Fruit fly (Drosophila melanogaster): Measurements from ENCODE around the gene Alp4.

The Alp4 gene

DNA sequence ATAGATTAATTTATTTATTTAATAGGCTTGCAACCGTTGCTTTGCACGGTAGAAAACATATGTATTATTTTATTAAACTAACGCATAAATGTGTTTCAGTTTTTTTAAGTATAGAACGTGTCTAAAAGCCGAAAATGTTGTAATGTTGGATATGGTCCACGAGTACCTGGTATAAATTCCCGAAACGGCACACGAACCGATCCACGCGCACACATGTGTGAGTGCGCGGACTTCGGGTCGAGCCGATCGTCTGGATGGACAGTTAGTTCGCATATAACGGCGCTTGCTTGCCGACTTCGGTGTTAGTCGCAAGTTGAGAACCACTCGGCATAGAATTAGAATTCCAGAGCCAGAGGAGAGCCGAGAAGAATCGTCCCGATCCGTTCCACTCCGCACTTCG lies at the start of gene Alp4:
TSS of gene Alp4 (plus strand) at position 301 of the 400 bp plus-strand sequence.
- TF ChIP-seq CTCF (optimal IDR thresholded peaks at IDR 0.05) (no peak), CG8478 (optimal IDR thresholded peaks at IDR 0.05) (no peak)

DNA sequence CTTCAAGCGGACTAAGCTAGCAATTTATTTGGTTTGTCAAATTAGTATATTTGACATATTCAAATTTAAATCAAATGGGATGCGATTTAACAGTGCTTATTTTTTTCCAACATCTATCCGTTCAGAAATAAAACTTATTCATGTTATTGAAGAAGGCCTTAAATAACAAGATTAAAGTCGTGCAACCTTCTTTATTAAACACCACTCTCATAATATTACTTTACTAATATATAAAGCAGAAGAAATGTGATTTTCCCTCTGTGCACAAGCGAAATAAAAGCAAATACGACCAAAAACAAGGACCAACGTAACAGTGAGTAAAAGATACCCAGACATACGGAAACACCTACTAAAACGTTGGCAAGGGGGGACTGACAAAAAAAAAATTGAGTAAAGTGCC lies 42.1 kb upstream of the Alp4 start:
- no peak for TF ChIP-seq CG8478 (optimal IDR thresholded peaks at IDR 0.05)

DNA sequence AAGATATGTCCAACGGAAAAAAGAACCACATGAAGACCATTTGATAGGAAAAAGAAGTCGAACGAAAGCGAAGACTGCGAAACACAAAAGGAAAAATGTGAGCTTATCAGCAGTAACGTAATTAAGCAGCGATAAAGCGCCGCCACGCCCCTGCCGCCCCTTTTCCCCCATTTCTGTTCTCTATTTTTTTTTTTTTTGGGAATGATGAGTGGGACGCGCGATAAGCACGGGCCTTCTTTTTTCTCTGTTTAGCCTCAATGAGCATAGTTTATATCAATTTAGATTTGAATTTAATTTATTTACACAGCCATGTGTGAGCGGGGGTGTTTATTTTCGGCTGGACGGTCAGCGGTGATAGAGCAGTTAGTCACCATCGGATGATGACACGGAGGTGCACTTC lies 38.6 kb upstream of the Alp4 start:
- no peak for TF ChIP-seq CG8478 (optimal IDR thresholded peaks at IDR 0.05)
- no peak for TF ChIP-seq CTCF (optimal IDR thresholded peaks at IDR 0.05)

DNA sequence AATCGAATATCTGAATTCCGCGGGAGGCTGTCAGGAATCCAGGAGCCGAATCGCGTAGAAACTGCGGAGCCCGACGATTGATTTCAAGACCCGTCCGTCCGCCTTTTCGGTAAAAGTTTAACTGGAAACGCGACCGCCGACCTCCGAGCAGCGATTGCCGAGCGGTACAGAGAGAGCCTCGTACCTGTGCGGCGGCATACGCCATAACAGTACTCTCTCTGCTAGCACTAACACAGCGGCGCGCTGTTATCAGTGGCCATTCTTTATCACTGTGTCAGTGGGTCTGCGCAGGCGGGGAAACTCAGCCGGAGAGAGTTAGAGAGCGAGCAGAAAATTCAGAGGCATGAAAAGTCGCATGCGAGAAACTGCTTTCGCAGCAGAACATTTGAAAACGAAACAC lies 32.0 kb upstream of the Alp4 start, which contains the start of gene 5-HT7:
TSS of gene 5-HT7 (minus strand) at position 161 of the 400 bp plus-strand sequence.
- TF ChIP-seq CG8478 (optimal IDR thresholded peaks at IDR 0.05): no peak
- no peak for TF ChIP-seq CTCF (optimal IDR thresholded peaks at IDR 0.05)

DNA sequence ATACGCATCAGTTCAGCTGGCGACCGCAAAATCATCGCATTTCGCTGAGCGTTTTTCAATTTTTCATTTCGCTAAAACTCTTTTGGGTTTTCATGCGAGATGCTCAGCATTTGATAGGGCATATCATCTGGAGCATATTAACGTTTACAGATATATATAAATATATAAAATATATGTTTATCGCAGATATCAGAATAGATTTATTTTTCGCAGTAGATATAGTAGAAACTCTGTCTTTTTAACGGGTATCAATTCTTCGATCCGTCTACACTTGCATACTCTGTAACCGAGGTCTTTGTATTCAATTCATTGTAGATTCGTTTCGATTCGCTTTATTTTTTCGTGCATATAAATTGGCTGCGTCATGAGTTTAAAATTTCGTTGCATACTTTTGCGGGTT lies 29.1 kb upstream of the Alp4 start:
- TF ChIP-seq CG8478 (optimal IDR thresholded peaks at IDR 0.05) (no peak), CTCF (optimal IDR thresholded peaks at IDR 0.05) (no peak)

DNA sequence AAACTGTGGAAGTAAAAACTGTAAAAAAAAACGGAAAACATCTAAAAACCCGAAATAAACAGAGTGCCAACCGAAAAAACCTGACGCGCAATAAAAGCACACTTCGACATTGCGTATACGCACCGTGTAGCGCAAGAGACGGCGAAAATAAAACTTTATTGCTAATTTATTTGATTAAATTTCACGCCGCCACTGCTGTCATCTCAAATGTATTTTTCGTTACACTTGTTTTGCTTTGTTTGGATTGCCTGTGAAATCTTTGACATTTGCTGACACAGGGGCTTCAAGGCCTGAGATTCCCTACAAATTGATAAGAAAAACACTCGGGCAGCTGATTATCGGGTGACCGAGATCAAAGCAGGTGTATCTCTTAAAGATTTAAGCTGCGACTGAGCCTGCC lies 28.0 kb upstream of the Alp4 start:
- TF ChIP-seq CG8478 (optimal IDR thresholded peaks at IDR 0.05) (no peak), CTCF (optimal IDR thresholded peaks at IDR 0.05) (no peak)

DNA sequence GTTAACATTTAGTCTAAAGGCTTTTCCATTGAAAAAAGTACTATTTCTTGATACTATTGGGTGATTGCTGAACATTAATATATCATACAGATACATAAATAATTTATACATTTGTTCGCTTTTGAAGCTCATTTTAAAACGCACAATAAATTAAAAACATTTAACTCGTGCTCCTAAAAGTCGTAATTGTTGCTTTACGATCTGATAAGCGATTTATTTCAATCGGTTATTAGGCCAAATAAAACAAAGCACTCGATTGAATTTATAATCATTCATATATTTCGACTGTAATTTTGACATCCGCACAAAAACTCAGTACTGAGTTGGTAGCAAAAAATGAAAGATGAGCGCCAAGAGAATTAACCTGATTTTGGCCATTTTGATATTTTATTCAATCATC lies 13.7 kb upstream of the Alp4 start, which contains the start of gene CG33773:
TSS of gene CG33773 (plus strand) at position 301 of the 400 bp plus-strand sequence.
- TF ChIP-seq CG8478 (optimal IDR thresholded peaks at IDR 0.05) (no peak), CTCF (optimal IDR thresholded peaks at IDR 0.05) (no peak)

DNA sequence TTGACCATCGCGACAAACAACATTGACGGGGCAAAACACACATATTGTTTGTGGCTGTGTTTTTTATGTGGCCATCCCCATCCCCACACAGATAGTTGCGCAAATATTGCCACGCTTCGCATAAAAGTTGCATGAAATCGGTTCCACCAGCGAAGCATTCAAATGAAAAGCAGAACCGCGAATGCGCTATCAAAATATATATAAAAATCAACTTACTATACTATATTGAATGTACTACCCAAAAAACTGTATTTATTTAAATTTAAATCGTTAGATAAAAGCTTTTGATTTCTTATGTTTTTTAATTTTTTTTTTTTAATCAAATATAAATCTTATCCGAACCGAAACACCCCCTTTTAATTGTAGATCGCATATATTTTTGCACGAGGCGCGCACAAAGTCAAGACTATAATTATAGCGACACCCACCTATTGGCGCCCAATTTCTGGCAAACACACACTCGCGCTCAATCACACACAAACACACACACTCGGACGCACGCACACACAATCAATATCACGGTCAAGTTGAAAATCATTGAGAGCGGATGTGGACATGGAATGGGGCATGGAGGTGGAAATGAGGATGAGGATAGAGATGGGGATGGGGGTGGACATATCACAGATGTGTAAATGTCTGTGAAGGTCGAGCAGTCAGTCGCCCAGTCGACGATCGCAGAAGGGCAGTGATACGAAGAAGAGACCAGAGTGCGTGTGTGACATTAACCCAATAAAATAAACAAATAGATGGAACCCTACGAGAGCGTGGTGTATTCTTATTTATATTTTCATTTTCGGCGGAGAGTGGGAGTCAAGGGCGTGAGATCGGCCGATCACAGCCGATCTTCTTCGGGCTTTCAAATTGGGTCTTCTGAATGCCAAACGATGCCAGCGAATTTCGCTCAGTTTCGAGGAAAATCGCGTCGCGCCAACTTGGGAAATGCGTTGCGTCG lies 10.0 kb upstream of the Alp4 start, which contains the start of gene CanA1:
TSS of gene CanA1 (plus strand) at position 902 of the 952 bp plus-strand sequence.
- TF ChIP-seq CTCF (optimal IDR thresholded peaks at IDR 0.05) (no peak), CG8478 (optimal IDR thresholded peaks at IDR 0.05) (no peak)

DNA sequence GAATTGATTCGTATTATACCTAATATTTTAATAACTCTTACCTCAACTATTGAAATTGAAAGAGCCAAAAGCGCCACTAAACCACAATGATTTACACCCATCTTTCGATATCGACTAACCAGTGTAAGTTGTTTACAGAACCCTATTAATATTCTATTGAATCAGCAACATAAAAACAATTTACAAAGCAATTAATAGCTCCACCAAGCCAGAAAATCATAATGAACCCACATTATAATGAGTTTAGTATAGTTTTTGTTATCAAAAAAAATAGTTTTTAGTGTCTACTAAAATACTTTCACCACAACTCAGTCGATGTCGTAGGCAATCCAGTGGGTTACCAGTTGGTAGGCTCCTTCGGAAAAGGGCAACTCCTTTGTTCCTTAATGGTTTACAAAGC lies 3.7 kb upstream of the Alp4 start, which contains the start of gene CG33920:
TSS of gene CG33920 (minus strand) at position 101 of the 400 bp plus-strand sequence.
- TF ChIP-seq CTCF (optimal IDR thresholded peaks at IDR 0.05): no peak
- no peak for TF ChIP-seq CG8478 (optimal IDR thresholded peaks at IDR 0.05)

DNA sequence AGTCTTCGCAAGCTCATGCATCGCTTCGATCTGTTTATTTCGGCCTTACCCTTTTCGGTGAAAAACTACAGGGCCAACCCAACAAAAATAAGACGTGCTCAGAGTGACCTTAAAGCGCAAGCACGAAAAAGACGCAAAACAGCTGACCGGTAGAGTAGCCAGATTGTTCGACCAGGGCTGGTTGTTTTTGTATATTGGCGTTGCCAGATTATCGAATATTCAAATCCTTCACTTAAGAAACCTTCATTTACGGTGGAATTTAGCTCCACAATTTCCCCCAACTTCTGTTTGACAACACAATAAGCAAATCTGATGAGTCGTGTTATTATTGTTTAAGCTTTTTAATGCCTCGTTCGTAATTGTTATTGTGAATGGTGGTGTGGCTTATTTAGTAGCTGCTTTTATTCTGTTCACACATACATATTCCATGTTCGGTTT lies 5.1 kb downstream of the Alp4 start, which contains the start of gene Chchd3:
TSS of gene Chchd3 (minus strand) at position 132 of the 438 bp plus-strand sequence.
- TF ChIP-seq CTCF (optimal IDR thresholded peaks at IDR 0.05): peak; percentile 54 to 60
- TF ChIP-seq CG8478 (optimal IDR thresholded peaks at IDR 0.05): no peak

DNA sequence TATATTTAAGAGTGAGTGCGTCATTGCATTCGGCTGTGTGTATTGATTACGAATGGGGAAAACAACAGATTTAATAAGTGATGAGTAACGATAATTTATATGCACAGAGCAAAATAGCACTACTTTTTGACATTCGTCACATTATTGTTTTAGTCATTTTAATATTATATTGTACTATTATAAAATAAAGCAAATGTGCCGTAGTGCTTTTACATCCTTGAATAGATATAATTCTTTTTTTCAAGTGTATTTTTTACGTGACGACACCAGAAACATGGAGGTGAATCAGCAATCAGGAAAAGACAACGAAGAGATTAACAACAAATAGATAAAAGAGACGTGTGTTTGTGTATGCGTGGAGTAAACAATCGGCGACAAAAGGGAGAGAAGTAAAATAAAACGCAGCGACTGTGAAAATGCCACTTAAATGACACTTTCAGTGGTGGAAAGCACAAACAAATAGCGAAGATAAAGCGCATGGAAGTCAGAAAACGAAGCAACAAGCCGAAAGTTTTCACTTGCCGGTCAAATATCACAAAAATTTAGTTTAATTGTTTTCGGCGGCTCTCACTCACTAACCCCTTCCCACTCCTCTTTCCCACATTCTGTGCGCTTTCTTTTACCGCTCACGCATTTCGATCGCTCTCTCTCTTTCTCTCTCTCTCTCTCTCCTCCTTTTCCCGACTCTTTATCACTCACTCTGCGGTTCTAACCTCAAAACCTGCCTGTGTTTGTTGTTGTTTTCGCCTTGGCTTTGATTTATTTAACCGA lies 10.5 kb downstream of the Alp4 start:
- no peak for TF ChIP-seq CTCF (optimal IDR thresholded peaks at IDR 0.05)
- TF ChIP-seq CG8478 (optimal IDR thresholded peaks at IDR 0.05): no peak

DNA sequence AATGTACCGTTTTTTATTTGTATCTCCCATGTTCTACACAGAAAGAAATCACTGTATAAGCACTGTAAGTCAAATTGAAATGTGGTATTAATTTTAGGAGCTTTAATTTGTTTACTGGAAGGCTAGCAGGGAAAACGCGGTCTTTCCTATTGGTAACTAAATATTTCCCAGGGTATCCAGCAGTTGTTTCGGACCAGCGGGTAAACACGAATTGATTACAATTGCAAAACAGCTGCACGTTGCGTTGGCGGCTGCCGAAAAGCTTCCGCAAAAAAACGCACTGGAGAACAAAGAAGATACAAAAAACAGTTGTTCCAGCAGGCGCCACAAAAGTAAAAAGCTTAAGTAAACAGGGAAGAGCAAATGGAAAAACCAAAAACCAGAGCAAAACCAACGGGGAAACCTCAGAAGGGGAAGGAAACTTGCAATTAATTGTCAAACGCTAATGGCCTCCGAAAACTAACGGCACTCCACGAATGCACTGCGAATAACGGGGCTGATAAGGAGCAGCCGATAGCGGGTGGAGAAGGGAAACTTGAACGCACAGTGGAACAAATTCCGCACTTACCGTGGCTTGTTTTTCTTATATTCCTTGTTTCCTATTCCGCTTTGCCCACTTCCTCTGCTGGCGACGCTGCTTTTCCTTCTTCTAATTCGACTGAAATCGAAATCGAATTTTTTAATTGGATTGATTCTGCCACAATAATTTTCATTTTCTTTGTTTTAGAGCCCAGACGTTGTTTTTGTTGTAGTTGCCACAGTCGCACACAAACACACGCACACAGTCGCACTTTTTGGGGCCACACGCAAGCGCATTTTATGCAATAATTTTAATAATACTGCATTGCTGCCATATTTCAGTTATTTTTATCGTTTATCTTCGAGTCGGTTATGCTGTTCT lies 11.3 kb downstream of the Alp4 start:
- no peak for TF ChIP-seq CG8478 (optimal IDR thresholded peaks at IDR 0.05)
- no peak for TF ChIP-seq CTCF (optimal IDR thresholded peaks at IDR 0.05)

DNA sequence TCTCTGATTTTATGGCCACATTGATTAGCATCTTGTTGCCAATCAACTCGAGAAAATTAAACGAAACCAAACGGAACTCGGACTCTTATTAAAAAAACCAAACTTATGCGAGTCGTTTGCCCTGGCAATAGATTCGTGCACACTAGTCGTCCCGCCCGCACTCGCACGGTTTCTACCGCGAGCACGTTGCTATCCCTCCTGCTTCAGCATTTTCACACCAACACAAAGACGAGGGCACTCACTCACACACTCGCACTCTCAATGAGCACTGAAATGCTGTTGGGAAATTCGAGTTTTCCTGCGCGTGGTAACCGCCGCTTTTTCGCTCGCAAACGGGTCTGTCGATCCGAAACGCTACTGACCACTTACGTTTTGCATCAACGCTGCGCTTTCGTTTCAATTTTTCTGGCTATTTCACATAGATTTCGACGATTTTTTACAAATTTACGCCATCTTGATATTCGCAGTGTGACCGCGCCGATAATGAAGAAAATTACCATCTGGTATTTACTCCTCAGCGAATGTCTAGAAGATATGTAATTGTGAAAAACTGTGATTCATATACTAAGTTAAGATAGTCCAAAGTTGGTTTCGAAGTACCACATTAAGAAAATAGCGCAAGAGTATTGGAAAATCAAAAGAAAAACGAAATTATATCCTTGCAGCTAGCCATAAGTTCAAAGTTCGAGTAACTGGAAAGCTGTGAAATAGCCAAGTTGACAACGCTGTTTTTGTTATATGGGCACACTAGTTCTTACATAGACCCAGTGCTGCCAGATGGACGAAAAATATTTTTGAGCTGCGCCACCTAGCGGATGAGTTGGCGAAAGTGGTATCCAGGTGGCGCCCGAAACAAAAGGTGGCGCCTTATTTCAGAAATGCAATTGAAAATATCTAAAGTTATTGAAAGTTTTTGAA lies 12.2 kb downstream of the Alp4 start, which contains the start of gene dco:
TSS of gene dco (minus strand) at position 503 of the 918 bp plus-strand sequence.
- TF ChIP-seq CG8478 (optimal IDR thresholded peaks at IDR 0.05) (no peak), CTCF (optimal IDR thresholded peaks at IDR 0.05) (peak; percentile 97 to 99)
